Worm (Caenorhabditis elegans) whole organism, late embryonic: ENCODE data around the gene srh-79.

Experiments used
- C38D4.7 ChIP-seq: fragments of 200-800 bp; sonication (Bioruptor generic); optimal IDR thresholded peaks from 2 replicates; lab custom pipeline; 2018; ENCODE audit warnings: mild to moderate bottlenecking, missing genetic modification characterization, moderate library complexity, missing compliant biosample characterization
- F13H6.1 ChIP-seq: sonication (generic microtip); optimal IDR thresholded peaks from 2 replicates; lab custom pipeline; 2016; ENCODE audit warnings: missing genetic modification characterization, missing compliant biosample characterization
- K02D7.2 ChIP-seq: sonication (generic microtip); optimal IDR thresholded peaks from 2 replicates; lab custom pipeline; 2017; ENCODE audit warnings: mild to moderate bottlenecking, missing genetic modification characterization, missing compliant biosample characterization
- Y22D7AL.16 ChIP-seq: sonication (generic microtip); optimal IDR thresholded peaks from 2 replicates; lab custom pipeline; 2016; ENCODE audit warnings: missing genetic modification characterization, missing compliant biosample characterization
- ceh-19 ChIP-seq: fragments of 200-800 bp; sonication (Bioruptor generic); optimal IDR thresholded peaks from 2 replicates; lab custom pipeline; 2018; ENCODE audit warnings: mild to moderate bottlenecking, missing genetic modification characterization, missing compliant biosample characterization
- ceh-2 ChIP-seq: sonication (generic microtip); optimal IDR thresholded peaks from 2 replicates; lab custom pipeline; 2016; ENCODE audit warnings: missing genotype, missing genetic modification characterization, missing compliant biosample characterization
- ceh-22 ChIP-seq: sonication (generic microtip); optimal IDR thresholded peaks from 2 replicates; lab custom pipeline; 2017; ENCODE audit warnings: missing biosample characterization, missing genetic modification characterization
- ceh-30 ChIP-seq: fragments of 150-350 bp; optimal IDR thresholded peaks from 2 replicates; lab custom pipeline; 2014; ENCODE audit warnings: missing biosample characterization, missing genetic modification characterization
- ceh-45 ChIP-seq: fragments of 200-800 bp; sonication (Bioruptor generic); IDR thresholded peaks from 2 replicates; pipeline ENCODE4 v1.3.6; 2022; ENCODE audit warnings: missing genetic modification reagents, missing genetic modification characterization, missing compliant biosample characterization
- ceh-48 ChIP-seq: sonication (generic microtip); optimal IDR thresholded peaks from 2 replicates; lab custom pipeline; 2016; ENCODE audit warnings: missing genetic modification characterization, inconsistent platforms, missing compliant biosample characterization
- ceh-6 ChIP-seq: fragments of 200-800 bp; sonication (Bioruptor generic); optimal IDR thresholded peaks from 2 replicates; lab custom pipeline; 2018; ENCODE audit warnings: mild to moderate bottlenecking, missing genetic modification characterization, missing compliant biosample characterization
- che-1 ChIP-seq: sonication (generic microtip); optimal IDR thresholded peaks from 2 replicates; lab custom pipeline; 2016; ENCODE audit warnings: mild to moderate bottlenecking, missing genetic modification characterization, missing compliant biosample characterization
- dmd-4 ChIP-seq: sonication (generic microtip); optimal IDR thresholded peaks from 2 replicates; lab custom pipeline; 2016; ENCODE audit warnings: borderline replicate concordance, missing genetic modification characterization, missing compliant biosample characterization
- dve-1 ChIP-seq: sonication (generic microtip); optimal IDR thresholded peaks from 2 replicates; lab custom pipeline; 2017; ENCODE audit warnings: antibody characterized with exemption, mild to moderate bottlenecking, missing genetic modification characterization, missing compliant biosample characterization
- elt-4 ChIP-seq: sonication (generic microtip); optimal IDR thresholded peaks from 2 replicates; lab custom pipeline; 2016; ENCODE audit warnings: missing genetic modification characterization, missing compliant biosample characterization
- ets-4 ChIP-seq: sonication (generic microtip); optimal IDR thresholded peaks from 2 replicates; lab custom pipeline; 2016; ENCODE audit warnings: missing genetic modification characterization, missing compliant biosample characterization
- eyg-1 ChIP-seq: sonication (generic microtip); optimal IDR thresholded peaks from 2 replicates; lab custom pipeline; 2016; ENCODE audit warnings: missing genotype, missing genetic modification characterization, missing compliant biosample characterization
- fkh-10 ChIP-seq: fragments of 150-350 bp; optimal IDR thresholded peaks from 2 replicates; lab custom pipeline; 2014; ENCODE audit warnings: missing biosample characterization, missing genetic modification reagents, missing genetic modification characterization
- fkh-6 ChIP-seq: sonication (generic microtip); optimal IDR thresholded peaks from 2 replicates; lab custom pipeline; 2016; ENCODE audit warnings: missing genetic modification characterization, missing compliant biosample characterization
- gmeb-2 ChIP-seq: sonication (generic microtip); optimal IDR thresholded peaks from 2 replicates; lab custom pipeline; 2016; ENCODE audit warnings: missing genetic modification characterization, inconsistent platforms, missing compliant biosample characterization
- hlh-13 ChIP-seq: fragments of 200-800 bp; sonication (Bioruptor generic); optimal IDR thresholded peaks from 2 replicates; lab custom pipeline; 2018; ENCODE audit warnings: mild to moderate bottlenecking, missing genetic modification characterization, missing compliant biosample characterization
- hlh-15 ChIP-seq: sonication (generic microtip); optimal IDR thresholded peaks from 2 replicates; lab custom pipeline; 2016; ENCODE audit warnings: missing genetic modification characterization, missing compliant biosample characterization
- hlh-6 ChIP-seq: sonication (generic microtip); optimal IDR thresholded peaks from 2 replicates; lab custom pipeline; 2016; ENCODE audit warnings: missing genotype, missing genetic modification characterization, missing compliant biosample characterization
- mec-3 ChIP-seq: sonication (generic microtip); optimal IDR thresholded peaks from 2 replicates; lab custom pipeline; 2016; ENCODE audit warnings: borderline replicate concordance, missing genetic modification characterization, missing compliant biosample characterization
- nfya-1 ChIP-seq: sonication (generic microtip); optimal IDR thresholded peaks from 2 replicates; lab custom pipeline; 2017; ENCODE audit warnings: missing genetic modification characterization, mild to moderate bottlenecking, missing compliant biosample characterization, antibody characterized with exemption, moderate library complexity
- nhr-11 ChIP-seq: fragments of 150-350 bp; optimal IDR thresholded peaks from 2 replicates; lab custom pipeline; 2014; ENCODE audit warnings: missing biosample characterization, missing genetic modification characterization
- npax-4 ChIP-seq: sonication (generic microtip); optimal IDR thresholded peaks from 2 replicates; lab custom pipeline; 2016; ENCODE audit warnings: missing genetic modification characterization, missing compliant biosample characterization
- pag-3 ChIP-seq: sonication (generic microtip); optimal IDR thresholded peaks from 2 replicates; lab custom pipeline; 2016; ENCODE audit warnings: missing compliant biosample characterization, missing genetic modification characterization, borderline replicate concordance
- pat-9 ChIP-seq: fragments of 200-800 bp; sonication (Bioruptor generic); optimal IDR thresholded peaks from 2 replicates; lab custom pipeline; 2018; ENCODE audit warnings: mild to moderate bottlenecking, missing genetic modification characterization, moderate library complexity, missing compliant biosample characterization
- pax-1 ChIP-seq: fragments of 150-350 bp; optimal IDR thresholded peaks from 2 replicates; lab custom pipeline; 2014; ENCODE audit warnings: missing biosample characterization, missing genetic modification characterization
- pha-2 ChIP-seq: sonication (generic microtip); optimal IDR thresholded peaks from 2 replicates; lab custom pipeline; 2017; ENCODE audit warnings: mild to moderate bottlenecking, missing genetic modification characterization, missing compliant biosample characterization
- pha-4 ChIP-seq: fragments of 150-350 bp; optimal IDR thresholded peaks from 2 replicates; lab custom pipeline; 2018; ENCODE audit warnings: missing biosample characterization, missing genetic modification reagents, missing genetic modification characterization
- pros-1 ChIP-seq: fragments of 150-350 bp; optimal IDR thresholded peaks from 2 replicates; lab custom pipeline; 2014; ENCODE audit warnings: missing biosample characterization, missing genetic modification reagents, missing genetic modification characterization
- rnt-1 ChIP-seq: sonication (generic microtip); optimal IDR thresholded peaks from 2 replicates; lab custom pipeline; 2016; ENCODE audit warnings: missing genetic modification characterization, missing compliant biosample characterization
- sox-2 ChIP-seq: fragments of 200-800 bp; sonication (Bioruptor generic); IDR thresholded peaks from 2 replicates; pipeline ENCODE4 v1.3.6; 2022; ENCODE audit warnings: missing genetic modification reagents, missing genetic modification characterization, missing compliant biosample characterization
- sox-4 ChIP-seq: sonication (generic microtip); optimal IDR thresholded peaks from 2 replicates; lab custom pipeline; 2017; ENCODE audit warnings: mild to moderate bottlenecking, missing genetic modification characterization, inconsistent platforms, missing compliant biosample characterization
- syd-9 ChIP-seq: sonication (generic microtip); optimal IDR thresholded peaks from 2 replicates; lab custom pipeline; 2016; ENCODE audit warnings: mild to moderate bottlenecking, missing genetic modification characterization, moderate library complexity, missing compliant biosample characterization
- tbx-7 ChIP-seq: sonication (generic microtip); optimal IDR thresholded peaks from 2 replicates; lab custom pipeline; 2016; ENCODE audit warnings: missing genotype, missing genetic modification characterization, missing compliant biosample characterization
- ttx-3 ChIP-seq: sonication (generic microtip); optimal IDR thresholded peaks from 2 replicates; lab custom pipeline; 2016; ENCODE audit warnings: missing genetic modification reagents, missing genetic modification characterization, missing compliant biosample characterization
- unc-3 ChIP-seq, 2 experiments: fragments of 200-800 bp in 1 of 2; sonication (Bioruptor generic) in 1 of 2; sonication (generic microtip) in 1 of 2; conservative IDR thresholded peaks in 1 of 2; optimal IDR thresholded peaks in 1 of 2; 2 replicates each; pipeline versions ENCODE4 v1.3.6 to Lab custom; 2016 to 2022; ENCODE audit warnings: missing compliant biosample characterization in 2 of 2, missing genetic modification characterization in 2 of 2, missing genetic modification reagents in 1 of 2
- unc-55 ChIP-seq: sonication (generic microtip); optimal IDR thresholded peaks from 2 replicates; lab custom pipeline; 2017; ENCODE audit warnings: missing biosample characterization, missing genetic modification reagents, missing genetic modification characterization
- unc-86 ChIP-seq: sonication (generic microtip); optimal IDR thresholded peaks from 2 replicates; lab custom pipeline; 2016; ENCODE audit warnings: missing genetic modification characterization, missing compliant biosample characterization

srh-79 gene

DNA sequence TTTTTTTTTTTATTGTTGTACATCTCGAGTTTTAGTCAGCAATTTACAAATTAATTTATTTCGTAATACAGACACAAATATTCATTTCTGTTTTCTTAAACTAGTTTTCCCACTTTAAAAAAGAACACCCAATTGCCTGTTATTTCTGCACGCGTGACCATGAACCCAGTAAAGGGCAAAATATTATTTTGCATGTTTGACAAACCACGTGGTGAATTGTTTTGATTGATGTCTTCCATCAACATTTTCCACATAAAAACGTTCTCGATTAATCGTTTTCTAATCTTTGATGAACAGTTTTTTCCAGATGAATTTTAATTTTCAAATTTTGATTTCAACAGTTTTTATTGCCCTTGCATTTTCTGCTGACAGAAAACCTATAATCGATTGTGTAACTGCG is 28.2 kb downstream of the srh-79 start, which contains the start of gene C54F6.18:
Gene C54F6.18, plus strand, starts transcription at position 301 of the 400 bp plus-strand sequence.
- TF ChIP-seq ceh-6 (GFP tag; lab: Kevin White, UChicago) = no peak
- TF ChIP-seq eyg-1 (tag; lab: Kevin White, UChicago) = no peak
- TF ChIP-seq pros-1 (tag; lab: Kevin White, UChicago) = no peak
- TF ChIP-seq gmeb-2 (tag; lab: Kevin White, UChicago) = no peak
- TF ChIP-seq pag-3 (tag; lab: Kevin White, UChicago) = no peak
- TF ChIP-seq unc-3 (GFP tag; conservative IDR thresholded peaks at IDR 0.05; lab: Robert Waterston, UW) = no peak
- no peak for TF ChIP-seq unc-3 (tag; optimal IDR thresholded peaks at IDR 0.05; lab: Kevin White, UChicago)
- no peak for TF ChIP-seq pat-9
- no peak for TF ChIP-seq dve-1 (tag; lab: Kevin White, UChicago)
- no peak for TF ChIP-seq rnt-1 (tag; lab: Kevin White, UChicago)
- no peak for TF ChIP-seq C38D4.7 (GFP tag; lab: Kevin White, UChicago)
- no peak for TF ChIP-seq ceh-45 (GFP tag; lab: Robert Waterston, UW)
- no peak for TF ChIP-seq pax-1 (tag; lab: Kevin White, UChicago)
- no peak for TF ChIP-seq pha-4 (tag; lab: Kevin White, UChicago)
- TF ChIP-seq npax-4 (tag; lab: Kevin White, UChicago) = no peak
- no peak for TF ChIP-seq K02D7.2 (tag; lab: Kevin White, UChicago)
- TF ChIP-seq sox-2 = no peak
- no peak for TF ChIP-seq mec-3
- no peak for TF ChIP-seq unc-55 (GFP tag; lab: Kevin White, UChicago)

- no peak for TF ChIP-seq ceh-19 (GFP tag; lab: Kevin White, UChicago)
- no peak for TF ChIP-seq ttx-3
These were observed 29.6 kb downstream of the srh-79 start, which contains the start of gene C54F6.17 for ce11 chrV:7527153-7527552. Gene C54F6.17, plus strand, starts transcription at chrV:7527453.

ce11 chrV:7528816-7529215 is 31.3 kb downstream of the srh-79 start, which contains the start of gene C54F6.5:
Gene C54F6.5, plus strand, starts transcription at chrV:7529116.
- TF ChIP-seq fkh-10 (GFP tag; lab: Kevin White, UChicago) = no peak
- TF ChIP-seq pax-1 (tag; lab: Kevin White, UChicago) = no peak
- TF ChIP-seq pag-3 (tag; lab: Kevin White, UChicago) = no peak
- no peak for TF ChIP-seq ets-4 (tag; lab: Kevin White, UChicago)
- TF ChIP-seq fkh-6 (tag; lab: Kevin White, UChicago) = no peak
- TF ChIP-seq tbx-7 (tag; lab: Kevin White, UChicago) = no peak
- TF ChIP-seq nhr-11 (tag; lab: Kevin White, UChicago) = no peak
- TF ChIP-seq hlh-13 = no peak

DNA sequence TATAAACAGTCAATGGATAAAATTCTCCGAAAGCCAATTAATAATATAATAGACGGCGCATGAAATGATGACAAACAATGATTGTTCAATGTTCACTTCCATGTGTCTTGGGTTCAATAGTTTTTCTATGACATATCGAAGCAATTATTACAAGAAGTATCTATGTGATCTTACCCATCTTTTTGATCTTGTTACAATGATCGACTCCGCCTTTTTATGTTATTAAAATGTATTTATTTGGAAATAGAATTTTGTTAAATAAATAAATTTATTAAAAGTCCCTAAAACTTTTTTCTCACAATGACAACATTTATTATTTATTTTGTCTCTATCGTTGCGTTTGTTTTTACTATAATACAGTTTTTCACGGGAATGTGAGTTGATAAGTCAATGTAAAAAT is 32.3 kb downstream of the srh-79 start, which contains the start of gene swt-2:
Gene swt-2, plus strand, starts transcription at position 301 of the 400 bp plus-strand sequence.
- TF ChIP-seq hlh-6 (no peak), dmd-4 (tag; lab: Kevin White, UChicago) (no peak), hlh-15 (tag; lab: Kevin White, UChicago) (no peak), elt-4 (tag; lab: Kevin White, UChicago) (no peak), syd-9 (tag; lab: Kevin White, UChicago) (no peak), ceh-48 (tag; lab: Kevin White, UChicago) (no peak), ceh-30 (tag; lab: Kevin White, UChicago) (no peak), ceh-22 (tag; lab: Kevin White, UChicago) (no peak), Y22D7AL.16 (tag; lab: Kevin White, UChicago) (no peak), sox-4 (tag; lab: Kevin White, UChicago) (no peak), che-1 (tag; lab: Kevin White, UChicago) (no peak), F13H6.1 (tag; lab: Kevin White, UChicago) (no peak), ceh-2 (tag; lab: Kevin White, UChicago) (no peak), pha-2 (tag; lab: Kevin White, UChicago) (no peak), unc-86 (tag; lab: Kevin White, UChicago) (no peak), K02D7.2 (tag; lab: Kevin White, UChicago) (no peak), ceh-19 (GFP tag; lab: Kevin White, UChicago) (no peak), C38D4.7 (GFP tag; lab: Kevin White, UChicago) (no peak), nfya-1 (no peak)
